Worm (Caenorhabditis elegans): ENCODE measurements around the gene H05C05.1.

The H05C05.1 gene

DNA sequence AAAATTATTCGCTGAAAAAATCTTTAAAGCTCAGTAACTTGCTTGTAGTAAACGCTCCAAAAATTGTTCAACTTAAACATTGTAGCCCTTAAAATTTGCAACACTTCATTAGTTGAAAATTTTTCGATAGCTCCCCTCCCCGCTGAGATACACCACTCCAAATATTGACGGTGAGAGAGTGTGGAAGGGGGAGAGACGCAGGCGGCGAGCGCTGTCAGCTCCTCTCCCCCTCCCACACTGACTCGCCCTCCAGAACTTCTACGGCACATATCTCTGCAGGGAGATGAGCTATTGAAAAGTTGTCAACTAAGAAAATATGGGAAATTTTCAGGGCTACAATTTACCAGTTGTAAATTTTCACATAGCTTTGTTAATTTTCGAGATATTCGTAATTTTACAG lies 45.3 kb downstream of the H05C05.1 start:
- TF ChIP-seq hlh-30 (tag; optimal IDR thresholded peaks at IDR 0.05; ENCODE audit: insufficient read depth) (no peak), pqm-1 (tag; optimal IDR thresholded peaks at IDR 0.05) (no peak), fkh-6 (tag; optimal IDR thresholded peaks at IDR 0.05) (no peak), rnt-1 (tag; optimal IDR thresholded peaks at IDR 0.05) (no peak), sdc-2 (tag; optimal IDR thresholded peaks at IDR 0.05) (no peak), unc-42 (tag; optimal IDR thresholded peaks at IDR 0.05) (no peak), zip-5 (tag; optimal IDR thresholded peaks at IDR 0.05) (no peak), C38D4.7 (GFP tag; optimal IDR thresholded peaks at IDR 0.05) (no peak), ceh-45 (GFP tag; IDR thresholded peaks at IDR 0.05) (no peak), eyg-1 (tag; optimal IDR thresholded peaks at IDR 0.05) (no peak), ceh-9 (tag; optimal IDR thresholded peaks at IDR 0.05) (no peak)

DNA sequence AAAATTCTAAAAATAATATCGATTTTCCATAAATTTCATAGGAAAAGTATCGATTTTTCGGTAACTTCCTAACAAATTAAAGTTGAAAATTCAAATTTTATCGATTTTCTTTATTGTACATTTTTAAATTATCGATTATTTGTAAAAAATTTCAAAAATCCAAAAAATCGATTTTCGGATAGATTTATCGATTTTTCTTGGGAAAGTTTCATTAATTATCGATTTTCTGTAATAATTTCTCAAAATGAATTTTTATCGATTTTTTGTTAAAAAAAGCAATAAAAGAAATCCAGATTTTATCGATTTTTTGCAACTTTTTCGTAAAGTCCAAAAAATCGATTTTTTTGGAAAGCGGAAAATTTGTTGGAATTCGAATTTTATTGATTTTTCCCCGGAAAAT lies 47.0 kb downstream of the H05C05.1 start:
- TF ChIP-seq ceh-48 (tag; optimal IDR thresholded peaks at IDR 0.05) (peak; percentile 81), pha-4 (tag; optimal IDR thresholded peaks at IDR 0.05) (no peak)

DNA sequence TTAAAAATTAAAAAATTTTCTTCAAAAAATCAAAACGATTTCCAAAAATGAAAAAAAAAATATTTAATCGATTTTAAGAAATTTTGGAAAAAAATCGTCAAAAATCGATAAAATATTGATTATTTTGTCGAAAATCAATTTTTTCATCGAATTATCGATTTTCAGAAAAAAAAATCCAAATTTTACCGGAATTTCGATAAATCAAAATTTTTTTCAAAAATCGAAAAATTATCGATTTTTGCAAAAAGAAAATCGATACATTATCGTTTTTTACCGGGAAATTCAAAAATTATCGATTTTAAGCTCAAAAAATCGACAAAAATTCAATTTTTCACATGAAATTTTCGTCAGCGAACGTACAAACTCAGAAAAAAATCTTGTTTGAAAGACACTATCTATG lies 48.4 kb downstream of the H05C05.1 start:
- TF ChIP-seq ceh-48 (tag; optimal IDR thresholded peaks at IDR 0.05): peak; percentile 62
- TF ChIP-seq ceh-9 (tag; optimal IDR thresholded peaks at IDR 0.05): no peak
